Worm (Caenorhabditis elegans): ENCODE measurements around the gene C10B5.3.
A peak's percentile ranks its signal among the peaks of the same experiment; 100 is the strongest.

The C10B5.3 gene

ce11 chrV:8609776-8610529, 22.0 kb upstream of the C10B5.3 start:
- TF ChIP-seq hmbx-1 (tag; optimal IDR thresholded peaks at IDR 0.05) (no peak), ets-7 (tag; optimal IDR thresholded peaks at IDR 0.05) (no peak), F13C5.2 (tag; optimal IDR thresholded peaks at IDR 0.05) (no peak), hmg-4 (GFP tag; optimal IDR thresholded peaks at IDR 0.05) (no peak), tra-4 (tag; optimal IDR thresholded peaks at IDR 0.05) (no peak), ama-1 (optimal IDR thresholded peaks at IDR 0.05) (no peak), sea-1 (GFP tag; conservative IDR thresholded peaks at IDR 0.05) (no peak), B0310.2 (tag; optimal IDR thresholded peaks at IDR 0.05) (peak; percentile 28), aly-1 (tag; optimal IDR thresholded peaks at IDR 0.05) (peak; percentile 18), tbx-11 (GFP tag; IDR thresholded peaks at IDR 0.05) (no peak)

ce11 chrV:8608483-8608882, 20.5 kb upstream of the C10B5.3 start:
- no peak for TF ChIP-seq scrt-1 (GFP tag; IDR thresholded peaks at IDR 0.05)
- TF ChIP-seq hmg-4 (GFP tag; optimal IDR thresholded peaks at IDR 0.05) = no peak
- TF ChIP-seq ets-7 (tag; optimal IDR thresholded peaks at IDR 0.05) = no peak
- TF ChIP-seq tbx-11 (GFP tag; IDR thresholded peaks at IDR 0.05) = no peak
- no peak for TF ChIP-seq F13C5.2 (tag; optimal IDR thresholded peaks at IDR 0.05)
- TF ChIP-seq tra-4 (tag; optimal IDR thresholded peaks at IDR 0.05) = no peak
- TF ChIP-seq ceh-13 (GFP tag; optimal IDR thresholded peaks at IDR 0.05) = no peak
- no peak for TF ChIP-seq tbx-37 (GFP tag; conservative IDR thresholded peaks at IDR 0.05)
- no peak for TF ChIP-seq ceh-36 (tag; optimal IDR thresholded peaks at IDR 0.05)
- TF ChIP-seq aly-1 (tag; optimal IDR thresholded peaks at IDR 0.05) = no peak
- no peak for TF ChIP-seq pes-1 (GFP tag; IDR thresholded peaks at IDR 0.05)
- no peak for TF ChIP-seq hmbx-1 (tag; optimal IDR thresholded peaks at IDR 0.05)
- no peak for TF ChIP-seq ama-1 (optimal IDR thresholded peaks at IDR 0.05)
- TF ChIP-seq sea-1 (GFP tag; conservative IDR thresholded peaks at IDR 0.05) = no peak
- no peak for TF ChIP-seq B0310.2 (tag; optimal IDR thresholded peaks at IDR 0.05)
- no peak for TF ChIP-seq flt-1 (GFP tag; IDR thresholded peaks at IDR 0.05)
- TF ChIP-seq hnd-1 (tag; optimal IDR thresholded peaks at IDR 0.05) = no peak

ce11 chrV:8607353-8607850, 19.4 kb upstream of the C10B5.3 start, which contains the start of gene smk-1:
TSS of gene smk-1 (plus strand) at chrV:8607800.
- no peak for TF ChIP-seq aly-1 (tag; optimal IDR thresholded peaks at IDR 0.05)
- TF ChIP-seq tbx-11 (GFP tag; IDR thresholded peaks at IDR 0.05) = no peak
- no peak for TF ChIP-seq scrt-1 (GFP tag; IDR thresholded peaks at IDR 0.05)

ce11 chrV:8606099-8606696, 18.2 kb upstream of the C10B5.3 start, which contains the start of gene vps-60:
TSS of gene vps-60 (minus strand) at chrV:8606128.
- TF ChIP-seq pes-1 (GFP tag; IDR thresholded peaks at IDR 0.05) = no peak
- TF ChIP-seq hmg-4 (GFP tag; optimal IDR thresholded peaks at IDR 0.05) = peak; percentile 61
- TF ChIP-seq ets-7 (tag; optimal IDR thresholded peaks at IDR 0.05) = peak; percentile 11
- peak; percentile 57 for TF ChIP-seq F13C5.2 (tag; optimal IDR thresholded peaks at IDR 0.05)
- no peak for TF ChIP-seq tbx-11 (GFP tag; IDR thresholded peaks at IDR 0.05)
- peak; percentile 28; the same call in 1 of the 2 replicates for TF ChIP-seq sea-1 (GFP tag; conservative IDR thresholded peaks at IDR 0.05)
- peak; percentile 44; the same call in 1 of the 2 replicates for TF ChIP-seq flt-1 (GFP tag; IDR thresholded peaks at IDR 0.05)
- TF ChIP-seq tbx-37 (GFP tag; conservative IDR thresholded peaks at IDR 0.05) = no peak
- TF ChIP-seq tra-4 (tag; optimal IDR thresholded peaks at IDR 0.05) = no peak
- TF ChIP-seq ceh-13 (GFP tag; optimal IDR thresholded peaks at IDR 0.05) = no peak
- TF ChIP-seq scrt-1 (GFP tag; IDR thresholded peaks at IDR 0.05) = no peak
- TF ChIP-seq B0310.2 (tag; optimal IDR thresholded peaks at IDR 0.05) = no peak
- no peak for TF ChIP-seq ceh-36 (tag; optimal IDR thresholded peaks at IDR 0.05)

- no peak for TF ChIP-seq tbx-37 (GFP tag; conservative IDR thresholded peaks at IDR 0.05)
- no peak for TF ChIP-seq B0310.2 (tag; optimal IDR thresholded peaks at IDR 0.05)
- TF ChIP-seq pes-1 (GFP tag; IDR thresholded peaks at IDR 0.05) = no peak
- no peak for TF ChIP-seq hmg-4 (GFP tag; optimal IDR thresholded peaks at IDR 0.05)
- no peak for TF ChIP-seq ets-7 (tag; optimal IDR thresholded peaks at IDR 0.05)
- TF ChIP-seq ceh-13 (GFP tag; optimal IDR thresholded peaks at IDR 0.05) = no peak
- no peak for TF ChIP-seq hnd-1 (tag; optimal IDR thresholded peaks at IDR 0.05)
- no peak for TF ChIP-seq flt-1 (GFP tag; IDR thresholded peaks at IDR 0.05)
- TF ChIP-seq tra-4 (tag; optimal IDR thresholded peaks at IDR 0.05) = no peak
- no peak for TF ChIP-seq sea-1 (GFP tag; conservative IDR thresholded peaks at IDR 0.05)
- TF ChIP-seq F13C5.2 (tag; optimal IDR thresholded peaks at IDR 0.05) = no peak
- TF ChIP-seq hmbx-1 (tag; optimal IDR thresholded peaks at IDR 0.05) = no peak
- TF ChIP-seq aly-1 (tag; optimal IDR thresholded peaks at IDR 0.05) = no peak
- TF ChIP-seq scrt-1 (GFP tag; IDR thresholded peaks at IDR 0.05) = no peak
- no peak for TF ChIP-seq ceh-36 (tag; optimal IDR thresholded peaks at IDR 0.05)
- no peak for TF ChIP-seq ama-1 (optimal IDR thresholded peaks at IDR 0.05)
Measured at ce11 chrV:8603272-8603671, 15.3 kb upstream of the C10B5.3 start, which contains the start of gene F41E6.5. TSS of gene F41E6.5 (plus strand) at chrV:8603480.

- no peak for TF ChIP-seq aly-1 (tag; optimal IDR thresholded peaks at IDR 0.05)
- TF ChIP-seq flt-1 (GFP tag; IDR thresholded peaks at IDR 0.05) = no peak
- no peak for TF ChIP-seq tbx-11 (GFP tag; IDR thresholded peaks at IDR 0.05)
- TF ChIP-seq hmg-4 (GFP tag; optimal IDR thresholded peaks at IDR 0.05) = no peak
- no peak for TF ChIP-seq tra-4 (tag; optimal IDR thresholded peaks at IDR 0.05)
- TF ChIP-seq ceh-36 (tag; optimal IDR thresholded peaks at IDR 0.05) = no peak
- TF ChIP-seq tbx-37 (GFP tag; conservative IDR thresholded peaks at IDR 0.05) = no peak
- TF ChIP-seq sea-1 (GFP tag; conservative IDR thresholded peaks at IDR 0.05) = no peak
- no peak for TF ChIP-seq pes-1 (GFP tag; IDR thresholded peaks at IDR 0.05)
- TF ChIP-seq ets-7 (tag; optimal IDR thresholded peaks at IDR 0.05) = no peak
Measured at ce11 chrV:8602638-8603037, 14.7 kb upstream of the C10B5.3 start, which contains the start of gene F41E6.15. TSS of gene F41E6.15 (minus strand) at chrV:8602738.

ce11 chrV:8601420-8601819, 13.4 kb upstream of the C10B5.3 start, which contains the start of gene F41E6.8:
TSS of gene F41E6.8 (minus strand) at chrV:8601520.
- no peak for TF ChIP-seq B0310.2 (tag; optimal IDR thresholded peaks at IDR 0.05)
- no peak for TF ChIP-seq pes-1 (GFP tag; IDR thresholded peaks at IDR 0.05)
- TF ChIP-seq tra-4 (tag; optimal IDR thresholded peaks at IDR 0.05) = no peak
- no peak for TF ChIP-seq scrt-1 (GFP tag; IDR thresholded peaks at IDR 0.05)
- no peak for TF ChIP-seq sea-1 (GFP tag; conservative IDR thresholded peaks at IDR 0.05)
- no peak for TF ChIP-seq aly-1 (tag; optimal IDR thresholded peaks at IDR 0.05)
- TF ChIP-seq ama-1 (optimal IDR thresholded peaks at IDR 0.05) = no peak
- TF ChIP-seq F13C5.2 (tag; optimal IDR thresholded peaks at IDR 0.05) = no peak
- no peak for TF ChIP-seq hnd-1 (tag; optimal IDR thresholded peaks at IDR 0.05)
- TF ChIP-seq ets-7 (tag; optimal IDR thresholded peaks at IDR 0.05) = no peak
- TF ChIP-seq hmbx-1 (tag; optimal IDR thresholded peaks at IDR 0.05) = no peak
- no peak for TF ChIP-seq flt-1 (GFP tag; IDR thresholded peaks at IDR 0.05)
- no peak for TF ChIP-seq hmg-4 (GFP tag; optimal IDR thresholded peaks at IDR 0.05)
- no peak for TF ChIP-seq tbx-37 (GFP tag; conservative IDR thresholded peaks at IDR 0.05)
- no peak for TF ChIP-seq ceh-13 (GFP tag; optimal IDR thresholded peaks at IDR 0.05)
- TF ChIP-seq tbx-11 (GFP tag; IDR thresholded peaks at IDR 0.05) = no peak
- TF ChIP-seq ceh-36 (tag; optimal IDR thresholded peaks at IDR 0.05) = no peak

All from whole organism, early embryonic.